Fruit fly (Drosophila melanogaster): ENCODE measurements around the gene B-H2.
A peak's percentile ranks its signal among the peaks of the same experiment; 100 is the strongest.

The B-H2 gene

DNA sequence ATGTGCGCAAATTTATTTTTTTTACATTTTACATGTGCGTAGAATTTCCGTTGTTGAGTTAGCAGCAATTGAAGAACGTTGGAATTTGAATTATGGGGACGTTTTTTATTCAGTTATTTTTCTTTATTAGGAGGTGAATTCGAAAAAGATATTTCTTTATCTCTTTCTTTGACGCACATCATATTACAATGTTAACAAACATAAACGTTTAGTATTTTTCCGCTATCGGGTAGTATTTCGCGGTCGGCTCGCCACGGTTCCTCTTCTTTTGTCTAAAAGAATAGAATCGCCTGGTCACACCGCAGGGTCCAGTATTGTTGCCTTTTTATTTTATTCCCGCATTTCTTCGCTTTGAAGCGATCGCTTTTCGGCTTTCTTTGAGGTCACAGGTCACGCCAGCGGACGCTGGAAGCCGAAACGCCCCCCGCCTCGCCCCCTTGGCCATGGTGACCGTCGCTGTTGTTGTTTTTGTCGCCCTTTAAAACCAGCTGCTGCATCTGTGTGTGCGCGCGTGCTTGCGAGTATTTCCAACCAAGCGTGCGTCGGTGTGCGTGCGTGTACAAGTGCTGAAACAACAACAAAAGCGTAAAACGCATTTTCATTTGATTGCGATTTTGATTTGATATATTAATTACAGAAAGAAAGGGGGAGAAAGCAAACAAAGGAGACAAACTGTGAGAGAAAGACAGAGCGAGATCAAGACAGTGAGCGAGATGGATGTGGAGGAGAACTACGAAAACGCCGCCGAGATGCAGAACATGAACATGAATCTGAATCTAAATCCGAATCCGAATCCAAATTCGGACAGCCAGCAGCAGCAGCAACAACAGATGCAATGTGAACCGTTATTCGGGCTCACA is 11.9 kb upstream of the B-H2 start (continued):
- TF ChIP-seq kah (GFP tag; optimal IDR thresholded peaks at IDR 0.05), result no peak
- TF ChIP-seq CG7928 (GFP tag; optimal IDR thresholded peaks at IDR 0.05), result no peak
- TF ChIP-seq CG1024 (GFP tag; IDR thresholded peaks at IDR 0.05), result no peak
- TF ChIP-seq CG17829 (tag; optimal IDR thresholded peaks at IDR 0.05), result no peak
- no peak for TF ChIP-seq corto (GFP tag; optimal IDR thresholded peaks at IDR 0.05)
- TF ChIP-seq NK7.1 (GFP tag; optimal IDR thresholded peaks at IDR 0.05), result no peak
- no peak for TF ChIP-seq fd96Cb (tag; optimal IDR thresholded peaks at IDR 0.05)
- TF ChIP-seq nau (GFP tag; optimal IDR thresholded peaks at IDR 0.05), result no peak
- TF ChIP-seq br (optimal IDR thresholded peaks at IDR 0.05), result no peak
- no peak for TF ChIP-seq wor (GFP tag; IDR thresholded peaks at IDR 0.05)
- TF ChIP-seq Dip2 (GFP tag; IDR thresholded peaks at IDR 0.05), result no peak
- no peak for TF ChIP-seq D19B (GFP tag; optimal IDR thresholded peaks at IDR 0.05)
- no peak for TF ChIP-seq CG6791 (GFP tag; IDR thresholded peaks at IDR 0.05; ENCODE audit: partially characterized antibody)
- peak; percentile 59 for TF ChIP-seq sens (GFP tag)
- no peak for TF ChIP-seq CG3065 (GFP tag; optimal IDR thresholded peaks at IDR 0.05)
- no peak for TF ChIP-seq CG8359 (GFP tag; optimal IDR thresholded peaks at IDR 0.05; ENCODE audit: borderline replicate concordance)
- TF ChIP-seq CG13624 (GFP tag; optimal IDR thresholded peaks at IDR 0.05), result no peak
- TF ChIP-seq dati (GFP tag; IDR thresholded peaks at IDR 0.05), result no peak
- no peak for TF ChIP-seq gce (GFP tag; IDR thresholded peaks at IDR 0.05)
- TF ChIP-seq CG8388 (GFP tag; optimal IDR thresholded peaks at IDR 0.05), result no peak
- no peak for TF ChIP-seq CG31388 (GFP tag; optimal IDR thresholded peaks at IDR 0.05)
- peak in 1 of 2 experiments; percentile 5 for TF ChIP-seq crp (GFP tag; optimal IDR thresholded peaks at IDR 0.05)
- no peak for TF ChIP-seq CG13775 (GFP tag; optimal IDR thresholded peaks at IDR 0.05)
- TF ChIP-seq CG11695 (GFP tag; IDR thresholded peaks at IDR 0.05), result no peak
- peak; percentile 62 for TF ChIP-seq CG9797 (GFP tag; optimal IDR thresholded peaks at IDR 0.05)
- no peak for TF ChIP-seq CkIIα-i1 (GFP tag; IDR thresholded peaks at IDR 0.05)
- no peak for TF ChIP-seq B-H1 (GFP tag; IDR thresholded peaks at IDR 0.05)
- TF ChIP-seq trh (GFP tag; optimal IDR thresholded peaks at IDR 0.05), result no peak
- TF ChIP-seq B-H2 (GFP tag; optimal IDR thresholded peaks at IDR 0.05), result no peak
- TF ChIP-seq CG6813 (GFP tag; optimal IDR thresholded peaks at IDR 0.05), result no peak
- no peak for TF ChIP-seq dmrt99B (tag; optimal IDR thresholded peaks at IDR 0.05)
- TF ChIP-seq HLHmδ (GFP tag; optimal IDR thresholded peaks at IDR 0.05), result no peak
- no peak for TF ChIP-seq CG1233 (GFP tag; optimal IDR thresholded peaks at IDR 0.05)
- TF ChIP-seq CG4404 (GFP tag; IDR thresholded peaks at IDR 0.05), result no peak
- TF ChIP-seq Bgb (GFP tag; IDR thresholded peaks at IDR 0.05; ENCODE audit: partially characterized antibody), result no peak
- TF ChIP-seq twi (tag; optimal IDR thresholded peaks at IDR 0.05), result peak; percentile 27
- TF ChIP-seq CG2199 (GFP tag; IDR thresholded peaks at IDR 0.05), result no peak
- peak; percentile 38 for TF ChIP-seq CG12769 (tag; optimal IDR thresholded peaks at IDR 0.05)
- no peak for TF ChIP-seq CG11504 (tag; optimal IDR thresholded peaks at IDR 0.05)
- TF ChIP-seq Dp (GFP tag; optimal IDR thresholded peaks at IDR 0.05), result peak; percentile 15
- TF ChIP-seq HLH54F (GFP tag; optimal IDR thresholded peaks at IDR 0.05), result no peak
- TF ChIP-seq dpn (GFP tag; optimal IDR thresholded peaks at IDR 0.05), result no peak
- no peak for TF ChIP-seq CG1602 (GFP tag; optimal IDR thresholded peaks at IDR 0.05)
- no peak for TF ChIP-seq CG6272 (GFP tag; IDR thresholded peaks at IDR 0.05)
- no peak for TF ChIP-seq Spps (tag; optimal IDR thresholded peaks at IDR 0.05)
- 0 out of 3 replicates have a peak, but pooled peaks have one; percentile 10 for TF ChIP-seq CG17361 (GFP tag; IDR thresholded peaks at IDR 0.05)
- no peak for TF ChIP-seq CG9876 (GFP tag; optimal IDR thresholded peaks at IDR 0.05)
- TF ChIP-seq bigmax (GFP tag; optimal IDR thresholded peaks at IDR 0.05), result no peak
- no peak for TF ChIP-seq tll (GFP tag; optimal IDR thresholded peaks at IDR 0.05)

Measured in whole organism, embryonic.